Worm (Caenorhabditis elegans) whole organism, L3 larva: ENCODE measurements around the gene F23H11.4.

ENCODE experiments used
- ceh-82 ChIP-seq: fragments of 150-350 bp; optimal IDR thresholded peaks from 2 replicates; lab custom pipeline; 2014; ENCODE audit warnings: missing biosample characterization, missing genetic modification characterization
- egl-5 ChIP-seq: fragments of 150-350 bp; optimal IDR thresholded peaks from 2 replicates; lab custom pipeline; 2017; ENCODE audit warnings: missing biosample characterization, missing genetic modification reagents, missing genetic modification characterization, inconsistent platforms
- elt-3 ChIP-seq, 3 experiments: fragments of 150-350 bp in 1 of 3; sonication (generic microtip) in 2 of 3; optimal IDR thresholded peaks; 2 replicates in 2 of 3; 4 replicates in 1 of 3; lab custom pipeline; 2014 to 2017; ENCODE audit warnings: missing biosample characterization in 3 of 3, missing genetic modification characterization in 3 of 3
- hmg-11 ChIP-seq: sonication (generic microtip); optimal IDR thresholded peaks from 2 replicates; lab custom pipeline; 2016; ENCODE audit warnings: missing genetic modification characterization, missing compliant biosample characterization
- nhr-11 ChIP-seq: fragments of 150-350 bp; optimal IDR thresholded peaks from 2 replicates; lab custom pipeline; 2014; ENCODE audit warnings: missing biosample characterization, missing genetic modification characterization
- nhr-23 ChIP-seq: fragments of 150-350 bp; optimal IDR thresholded peaks from 2 replicates; lab custom pipeline; 2014; ENCODE audit warnings: missing biosample characterization, missing genetic modification reagents, missing genetic modification characterization
- nhr-67 ChIP-seq: fragments of 150-350 bp; optimal IDR thresholded peaks from 2 replicates; lab custom pipeline; 2014; ENCODE audit warnings: missing biosample characterization, missing genetic modification characterization
- nhr-76 ChIP-seq: fragments of 150-350 bp; sonication (generic microtip); optimal IDR thresholded peaks from 5 replicates; lab custom pipeline; 2014; ENCODE audit warnings: missing biosample characterization, missing genetic modification characterization
- sea-2 ChIP-seq: fragments of 150-350 bp; sonication (generic microtip); optimal IDR thresholded peaks from 4 replicates; lab custom pipeline; 2014; ENCODE audit warnings: missing biosample characterization, missing genetic modification reagents, missing genetic modification characterization
- snpc-4 ChIP-seq: fragments of 150-350 bp; optimal IDR thresholded peaks from 2 replicates; lab custom pipeline; 2014; ENCODE audit warnings: missing biosample characterization, missing genetic modification characterization
- tbx-2 ChIP-seq: sonication (generic microtip); optimal IDR thresholded peaks from 2 replicates; lab custom pipeline; 2016; ENCODE audit warnings: mild to moderate bottlenecking, missing genetic modification characterization, missing compliant biosample characterization
- zag-1 ChIP-seq: fragments of 150-350 bp; optimal IDR thresholded peaks from 2 replicates; lab custom pipeline; 2014; ENCODE audit warnings: missing biosample characterization, missing genetic modification characterization
- ztf-4 ChIP-seq: fragments of 150-350 bp; optimal IDR thresholded peaks from 2 replicates; lab custom pipeline; 2014; ENCODE audit warnings: missing biosample characterization, missing genetic modification characterization

F23H11.4 gene

ce11 chrIII:852296-852695 lies 55.0 kb downstream of the F23H11.4 start, which contains the start of gene moma-1:
Gene moma-1 (minus strand): TSS chrIII:852396.
- TF ChIP-seq snpc-4 (no peak), egl-5 (tag; lab: Kevin White, UChicago) (no peak), zag-1 (tag; lab: Kevin White, UChicago) (no peak), hmg-11 (tag; lab: Kevin White, UChicago) (no peak), nhr-11 (tag; lab: Kevin White, UChicago) (no peak), sea-2 (GFP tag; lab: Kevin White, UChicago) (no peak), tbx-2 (tag; lab: Kevin White, UChicago) (no peak), nhr-67 (no peak), ceh-82 (tag; lab: Kevin White, UChicago) (no peak), ztf-4 (tag; lab: Kevin White, UChicago) (no peak), nhr-23 (no peak), nhr-76 (tag; lab: Kevin White, UChicago) (no peak), elt-3 (tag; optimal IDR thresholded peaks at IDR 0.05; lab: Kevin White, UChicago) (no peak)
